Worm (Caenorhabditis elegans) whole organism, mixed stage, embryonic: ENCODE results near the gene cyp-33A1.

ENCODE experiments used
- M03D4.4 ChIP-seq: sonication (generic microtip); optimal IDR thresholded peaks from 2 replicates; lab custom pipeline; 2017; ENCODE audit warnings: mild to moderate bottlenecking, missing genetic modification characterization, missing compliant biosample characterization
- bed-3 ChIP-seq: fragments of 200-800 bp; sonication (Bioruptor generic); optimal IDR thresholded peaks from 3 replicates; lab custom pipeline; 2018; ENCODE audit warnings: mild to moderate bottlenecking, missing genetic modification characterization, moderate library complexity, missing compliant biosample characterization
- blmp-1 ChIP-seq: fragments of 150-350 bp; optimal IDR thresholded peaks from 2 replicates; lab custom pipeline; 2014; ENCODE audit warnings: missing biosample characterization, missing genetic modification characterization
- ceh-39 ChIP-seq: fragments of 150-350 bp; optimal IDR thresholded peaks from 2 replicates; lab custom pipeline; 2014; ENCODE audit warnings: missing biosample characterization, missing genetic modification characterization
- ceh-43 ChIP-seq: fragments of 200-800 bp; sonication (Bioruptor generic); optimal IDR thresholded peaks from 2 replicates; lab custom pipeline; 2018; ENCODE audit warnings: mild to moderate bottlenecking, missing genetic modification characterization, moderate library complexity, missing compliant biosample characterization
- ceh-83 ChIP-seq: fragments of 200-800 bp; sonication (Bioruptor generic); optimal IDR thresholded peaks from 2 replicates; lab custom pipeline; 2018; ENCODE audit warnings: mild to moderate bottlenecking, missing genetic modification characterization, missing compliant biosample characterization
- ces-1 ChIP-seq: fragments of 150-350 bp; optimal IDR thresholded peaks from 2 replicates; lab custom pipeline; 2014; ENCODE audit warnings: missing biosample characterization, missing genetic modification reagents, missing genetic modification characterization
- cnd-1 ChIP-seq: fragments of 200-800 bp; sonication (Bioruptor generic); optimal IDR thresholded peaks from 2 replicates; lab custom pipeline; 2018; ENCODE audit warnings: mild to moderate bottlenecking, missing genetic modification characterization, missing compliant biosample characterization
- drap-1 ChIP-seq: fragments of 200-800 bp; sonication (Bioruptor generic); optimal IDR thresholded peaks from 3 replicates; lab custom pipeline; 2018; ENCODE audit warnings: mild to moderate bottlenecking, missing genetic modification characterization, missing compliant biosample characterization
- elt-1 ChIP-seq: sonication (generic microtip); optimal IDR thresholded peaks from 2 replicates; lab custom pipeline; 2017; ENCODE audit warnings: missing genetic modification characterization, mild to moderate bottlenecking, missing compliant biosample characterization, antibody characterized with exemption, moderate library complexity, borderline replicate concordance; ENCODE audit not compliant: insufficient read depth
- elt-3 ChIP-seq: fragments of 150-350 bp; optimal IDR thresholded peaks from 2 replicates; lab custom pipeline; 2014; ENCODE audit warnings: missing biosample characterization, missing genetic modification characterization
- flh-1 ChIP-seq: fragments of 200-800 bp; sonication (Bioruptor generic); optimal IDR thresholded peaks from 2 replicates; lab custom pipeline; 2018; ENCODE audit warnings: mild to moderate bottlenecking, missing genetic modification characterization, moderate library complexity, missing compliant biosample characterization
- ham-2 ChIP-seq: fragments of 200-800 bp; sonication (Bioruptor generic); optimal IDR thresholded peaks from 2 replicates; lab custom pipeline; 2018; ENCODE audit warnings: mild to moderate bottlenecking, missing genetic modification characterization, missing compliant biosample characterization
- hlh-1 ChIP-seq: fragments of 150-350 bp; optimal IDR thresholded peaks from 2 replicates; lab custom pipeline; 2014; ENCODE audit warnings: missing biosample characterization, missing genetic modification reagents, missing genetic modification characterization
- lin-13 ChIP-seq: fragments of 150-350 bp; optimal IDR thresholded peaks from 2 replicates; lab custom pipeline; 2014; ENCODE audit warnings: missing biosample characterization, missing genetic modification characterization
- lin-32 ChIP-seq: fragments of 200-800 bp; sonication (Bioruptor generic); optimal IDR thresholded peaks from 2 replicates; lab custom pipeline; 2018; ENCODE audit warnings: mild to moderate bottlenecking, missing genetic modification characterization, missing compliant biosample characterization
- lsy-2 ChIP-seq: fragments of 150-350 bp; optimal IDR thresholded peaks from 2 replicates; lab custom pipeline; 2014; ENCODE audit warnings: missing biosample characterization, missing genetic modification characterization
- mab-5 ChIP-seq: fragments of 150-350 bp; optimal IDR thresholded peaks from 2 replicates; lab custom pipeline; 2014; ENCODE audit warnings: missing biosample characterization, missing genetic modification characterization
- mep-1 ChIP-seq: fragments of 150-350 bp; optimal IDR thresholded peaks from 2 replicates; lab custom pipeline; 2017; ENCODE audit warnings: missing biosample characterization, missing genetic modification reagents, missing genetic modification characterization, inconsistent platforms
- mls-2 ChIP-seq: sonication (generic microtip); optimal IDR thresholded peaks from 2 replicates; lab custom pipeline; 2016; ENCODE audit warnings: mild to moderate bottlenecking, missing genetic modification characterization, moderate library complexity, missing compliant biosample characterization
- nhr-12 ChIP-seq: fragments of 150-350 bp; optimal IDR thresholded peaks from 2 replicates; lab custom pipeline; 2014; ENCODE audit warnings: missing biosample characterization, missing genetic modification characterization
- nhr-2 ChIP-seq: fragments of 150-350 bp; optimal IDR thresholded peaks from 2 replicates; lab custom pipeline; 2014; ENCODE audit warnings: missing biosample characterization, missing genetic modification characterization
- nhr-237 ChIP-seq: fragments of 150-350 bp; optimal IDR thresholded peaks from 2 replicates; lab custom pipeline; 2014; ENCODE audit warnings: missing biosample characterization, missing genetic modification characterization
- nhr-28 ChIP-seq: fragments of 150-350 bp; optimal IDR thresholded peaks from 2 replicates; lab custom pipeline; 2014; ENCODE audit warnings: missing biosample characterization, missing genetic modification characterization
- nhr-76 ChIP-seq: sonication (generic microtip); optimal IDR thresholded peaks from 2 replicates; lab custom pipeline; 2017; ENCODE audit warnings: missing biosample characterization, missing genetic modification characterization
- pha-4 ChIP-seq: fragments of 150-350 bp; optimal IDR thresholded peaks from 2 replicates; lab custom pipeline; 2018; ENCODE audit warnings: missing biosample characterization, missing genetic modification reagents, missing genetic modification characterization
- sem-2 ChIP-seq: fragments of 200-800 bp; sonication (Bioruptor generic); optimal IDR thresholded peaks from 2 replicates; lab custom pipeline; 2018; ENCODE audit warnings: mild to moderate bottlenecking, missing genetic modification characterization, missing compliant biosample characterization
- snpc-4 ChIP-seq: fragments of 150-350 bp; optimal IDR thresholded peaks from 2 replicates; lab custom pipeline; 2014; ENCODE audit warnings: missing biosample characterization, missing genetic modification characterization
- sptf-1 ChIP-seq: sonication (generic microtip); optimal IDR thresholded peaks from 2 replicates; lab custom pipeline; 2017; ENCODE audit warnings: mild to moderate bottlenecking, missing genetic modification characterization, moderate library complexity, missing compliant biosample characterization
- tbx-8 ChIP-seq: fragments of 200-800 bp; sonication (Bioruptor generic); optimal IDR thresholded peaks from 2 replicates; lab custom pipeline; 2018; ENCODE audit warnings: mild to moderate bottlenecking, missing genetic modification characterization, moderate library complexity, missing compliant biosample characterization
- unc-120 ChIP-seq: sonication (generic microtip); optimal IDR thresholded peaks from 2 replicates; lab custom pipeline; 2017; ENCODE audit warnings: missing genetic modification characterization, missing compliant biosample characterization; ENCODE audit not compliant: poor library complexity, severe bottlenecking
- unc-39 ChIP-seq: fragments of 150-350 bp; optimal IDR thresholded peaks from 2 replicates; lab custom pipeline; 2014; ENCODE audit warnings: missing biosample characterization, missing genetic modification characterization
- unc-62 ChIP-seq: fragments of 150-350 bp; optimal IDR thresholded peaks from 2 replicates; lab custom pipeline; 2014; ENCODE audit warnings: missing biosample characterization, missing genetic modification reagents, missing genetic modification characterization
- zip-8 ChIP-seq: fragments of 150-350 bp; optimal IDR thresholded peaks from 2 replicates; lab custom pipeline; 2014; ENCODE audit warnings: missing biosample characterization, missing genetic modification characterization
- ztf-11 ChIP-seq: fragments of 150-350 bp; optimal IDR thresholded peaks from 2 replicates; lab custom pipeline; 2014; ENCODE audit warnings: missing biosample characterization, missing genetic modification characterization

Gene cyp-33A1

ce11 chrV:7681388-7681787 is at the start of gene cyp-33A1:
Gene cyp-33A1, minus strand, starts transcription at chrV:7681459.
- TF ChIP-seq sptf-1 (tag; lab: Kevin White, UChicago) (no peak), ceh-83 (no peak), ceh-43 (GFP tag; lab: Kevin White, UChicago) (no peak), elt-1 (tag; lab: Kevin White, UChicago) (no peak), tbx-8 (no peak), unc-62 (no peak)
- TF ChIP-seq, all 35 proteins: peak for 0

DNA sequence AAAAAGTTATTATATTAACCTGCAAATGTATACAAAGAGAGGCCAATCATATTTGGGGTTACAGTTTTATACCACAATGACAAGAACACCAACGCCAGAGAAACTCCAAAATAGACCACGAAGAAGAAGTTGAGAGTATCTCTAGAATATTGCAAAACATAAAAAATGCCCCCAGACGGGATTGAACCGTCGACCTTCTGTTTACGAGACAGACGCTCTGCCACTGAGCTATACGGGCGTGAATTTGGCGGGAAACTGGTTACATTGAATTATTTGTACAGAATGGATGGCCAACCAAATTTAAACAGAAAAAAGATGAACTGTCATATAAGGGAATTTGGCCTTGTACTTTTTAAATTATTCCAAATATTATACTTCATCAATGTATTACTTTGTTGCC is 49.2 kb upstream of the cyp-33A1 start:
- TF ChIP-seq ceh-83 (peak; percentile 21), unc-62 (no peak), nhr-28 (tag; lab: Kevin White, UChicago) (no peak), lsy-2 (tag; lab: Kevin White, UChicago) (no peak), mab-5 (tag; lab: Kevin White, UChicago) (no peak), drap-1 (peak; percentile 5), mls-2 (peak; percentile 39), sptf-1 (tag; lab: Kevin White, UChicago) (peak; percentile 34)

DNA sequence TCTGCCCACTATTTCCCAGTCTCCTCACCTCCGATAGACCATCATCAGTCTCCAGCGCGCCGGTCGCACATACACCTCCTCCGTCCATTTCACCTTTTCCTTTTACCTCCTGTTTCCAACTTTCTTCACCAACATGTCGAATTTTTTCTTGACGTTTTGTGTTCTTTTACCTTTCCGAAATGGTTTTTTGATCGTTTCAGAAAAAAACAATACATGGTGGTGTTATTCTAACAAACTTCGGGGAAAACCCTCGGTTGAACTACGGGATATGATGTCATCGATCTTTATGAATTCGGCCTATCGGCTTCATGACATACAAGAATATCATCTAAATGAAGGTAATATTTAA is 47.4 kb upstream of the cyp-33A1 start, which contains the start of gene Y97E10C.1:
Gene Y97E10C.1, plus strand, starts transcription at position 201 of the 349 bp plus-strand sequence.
- TF ChIP-seq mab-5 (tag; lab: Kevin White, UChicago), result no peak
- no peak for TF ChIP-seq elt-3 (tag; lab: Kevin White, UChicago)
- no peak for TF ChIP-seq nhr-237 (tag; lab: Kevin White, UChicago)
- TF ChIP-seq tbx-8, result no peak
- TF ChIP-seq nhr-28 (tag; lab: Kevin White, UChicago), result no peak
- TF ChIP-seq sptf-1 (tag; lab: Kevin White, UChicago), result no peak
- no peak for TF ChIP-seq lin-32 (GFP tag; lab: Kevin White, UChicago)
- no peak for TF ChIP-seq drap-1
- TF ChIP-seq nhr-76 (tag; lab: Kevin White, UChicago), result no peak
- no peak for TF ChIP-seq pha-4 (tag; lab: Kevin White, UChicago)
- TF ChIP-seq ces-1 (GFP tag; lab: Kevin White, UChicago), result no peak
- TF ChIP-seq lsy-2 (tag; lab: Kevin White, UChicago), result no peak
- no peak for TF ChIP-seq ham-2 (GFP tag; lab: Kevin White, UChicago)
- no peak for TF ChIP-seq elt-1 (tag; lab: Kevin White, UChicago)
- no peak for TF ChIP-seq unc-62
- no peak for TF ChIP-seq snpc-4 (tag; lab: Kevin White, UChicago)
- no peak for TF ChIP-seq zip-8

DNA sequence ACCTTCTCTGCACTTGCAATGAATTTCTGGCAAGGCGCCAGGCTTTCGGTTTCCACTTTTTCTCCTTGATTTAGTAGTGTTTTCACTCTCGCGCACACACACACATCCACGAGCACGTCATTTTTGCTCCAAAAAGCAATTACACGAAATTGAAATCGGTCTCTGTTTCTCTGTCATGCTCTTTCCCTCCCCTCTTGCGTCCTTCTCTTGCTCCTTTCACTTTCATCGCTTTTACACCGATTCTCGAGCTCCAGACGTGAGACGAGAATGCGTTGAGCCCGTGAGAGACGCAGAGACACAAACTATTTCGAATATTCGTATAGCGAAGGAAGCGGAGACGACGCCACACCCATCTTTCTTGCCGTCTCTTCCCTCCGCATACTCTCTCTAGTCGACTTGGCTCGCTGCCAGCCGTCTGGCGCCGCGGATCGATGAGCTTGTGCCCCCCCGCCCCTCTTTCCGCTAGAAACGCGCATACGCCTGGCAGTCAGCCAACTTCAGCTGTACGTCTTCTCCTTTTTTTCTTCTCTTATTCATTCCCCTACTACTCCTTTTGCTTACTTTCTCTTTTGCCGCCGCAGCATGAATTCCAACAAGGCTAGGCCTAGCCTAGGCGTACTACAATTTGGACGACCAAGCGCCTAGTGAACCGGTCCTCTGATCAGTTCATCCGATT is 46.9 kb upstream of the cyp-33A1 start:
- TF ChIP-seq nhr-28 (tag; lab: Kevin White, UChicago), result no peak
- TF ChIP-seq snpc-4 (tag; lab: Kevin White, UChicago), result no peak
- no peak for TF ChIP-seq ztf-11 (tag; lab: Kevin White, UChicago)
- no peak for TF ChIP-seq sem-2 (GFP tag; lab: Kevin White, UChicago)
- no peak for TF ChIP-seq zip-8
- TF ChIP-seq nhr-12 (tag; lab: Kevin White, UChicago), result no peak
- no peak for TF ChIP-seq tbx-8
- no peak for TF ChIP-seq ceh-39
- peak; percentile 64 for TF ChIP-seq ham-2 (GFP tag; lab: Kevin White, UChicago)
- no peak for TF ChIP-seq nhr-237 (tag; lab: Kevin White, UChicago)
- no peak for TF ChIP-seq lin-13 (tag; lab: Kevin White, UChicago)
- no peak for TF ChIP-seq mep-1 (tag; lab: Kevin White, UChicago)
- no peak for TF ChIP-seq unc-39 (tag; lab: Kevin White, UChicago)
- no peak for TF ChIP-seq lin-32 (GFP tag; lab: Kevin White, UChicago)
- TF ChIP-seq pha-4 (tag; lab: Kevin White, UChicago), result peak; percentile 16
- no peak for TF ChIP-seq flh-1 (GFP tag; lab: Kevin White, UChicago)
- no peak for TF ChIP-seq ceh-43 (GFP tag; lab: Kevin White, UChicago)
- no peak for TF ChIP-seq nhr-2 (tag; lab: Kevin White, UChicago)
- TF ChIP-seq ces-1 (GFP tag; lab: Kevin White, UChicago), result peak; percentile 93
- peak; percentile 97 for TF ChIP-seq unc-120 (tag; lab: Kevin White, UChicago)
- peak; percentile 58 for TF ChIP-seq mls-2
- no peak for TF ChIP-seq ceh-83
- TF ChIP-seq cnd-1 (tag; lab: Kevin White, UChicago), result no peak
- peak; percentile 12 for TF ChIP-seq sptf-1 (tag; lab: Kevin White, UChicago)
- TF ChIP-seq unc-62, result no peak
- TF ChIP-seq elt-3 (tag; lab: Kevin White, UChicago), result no peak
- peak; percentile 5 for TF ChIP-seq lsy-2 (tag; lab: Kevin White, UChicago)
- no peak for TF ChIP-seq M03D4.4 (tag; lab: Kevin White, UChicago)
- no peak for TF ChIP-seq hlh-1 (tag; lab: Kevin White, UChicago)
- no peak for TF ChIP-seq elt-1 (tag; lab: Kevin White, UChicago)
- TF ChIP-seq bed-3 (GFP tag; lab: Kevin White, UChicago), result no peak
- peak; percentile 50 for TF ChIP-seq blmp-1 (tag; lab: Kevin White, UChicago)
- TF ChIP-seq mab-5 (tag; lab: Kevin White, UChicago), result peak; percentile 49
- no peak for TF ChIP-seq drap-1
- TF ChIP-seq nhr-76 (tag; lab: Kevin White, UChicago), result no peak
